Worm (Caenorhabditis elegans) whole organism, late embryonic: Measurements from ENCODE around the gene F49C12.4.
"Not testable (repeated sequence)": the region's sequence is repeated elsewhere in the genome, so short reads cannot be mapped to it uniquely, and the experiment has no call there.

Experiments used
- K09A11.1 ChIP-seq: sonication (generic microtip); optimal IDR thresholded peaks from 2 replicates; lab custom pipeline; 2017; ENCODE audit warnings: antibody characterized with exemption, mild to moderate bottlenecking, missing genetic modification characterization, missing compliant biosample characterization; ENCODE audit not compliant: insufficient read depth
- Y22D7AL.16 ChIP-seq: sonication (generic microtip); optimal IDR thresholded peaks from 2 replicates; lab custom pipeline; 2016; ENCODE audit warnings: missing genetic modification characterization, missing compliant biosample characterization
- ahr-1 ChIP-seq: sonication (generic microtip); optimal IDR thresholded peaks from 2 replicates; lab custom pipeline; 2016; ENCODE audit warnings: missing genetic modification characterization, missing compliant biosample characterization
- ceh-18 ChIP-seq: sonication (generic microtip); optimal IDR thresholded peaks from 2 replicates; lab custom pipeline; 2016; ENCODE audit warnings: missing genetic modification characterization, missing compliant biosample characterization
- ceh-24 ChIP-seq: sonication (generic microtip); optimal IDR thresholded peaks from 2 replicates; lab custom pipeline; 2016; ENCODE audit warnings: mild to moderate bottlenecking, missing genetic modification characterization, missing compliant biosample characterization
- ceh-31 ChIP-seq: sonication (generic microtip); optimal IDR thresholded peaks from 2 replicates; lab custom pipeline; 2016; ENCODE audit warnings: missing genetic modification characterization, missing compliant biosample characterization
- ceh-34 ChIP-seq: sonication (generic microtip); optimal IDR thresholded peaks from 2 replicates; lab custom pipeline; 2016; ENCODE audit warnings: mild to moderate bottlenecking, missing genetic modification characterization, missing compliant biosample characterization
- ceh-45 ChIP-seq: fragments of 200-800 bp; sonication (Bioruptor generic); IDR thresholded peaks from 2 replicates; pipeline ENCODE4 v1.3.6; 2022; ENCODE audit warnings: missing genetic modification reagents, missing genetic modification characterization, missing compliant biosample characterization
- ceh-6 ChIP-seq: fragments of 200-800 bp; sonication (Bioruptor generic); optimal IDR thresholded peaks from 2 replicates; lab custom pipeline; 2018; ENCODE audit warnings: mild to moderate bottlenecking, missing genetic modification characterization, missing compliant biosample characterization
- ceh-9 ChIP-seq: sonication (generic microtip); optimal IDR thresholded peaks from 2 replicates; lab custom pipeline; 2016; ENCODE audit warnings: mild to moderate bottlenecking, missing genetic modification characterization, inconsistent platforms, missing compliant biosample characterization
- che-1 ChIP-seq: sonication (generic microtip); optimal IDR thresholded peaks from 2 replicates; lab custom pipeline; 2016; ENCODE audit warnings: mild to moderate bottlenecking, missing genetic modification characterization, missing compliant biosample characterization
- elt-2 ChIP-seq: sonication (generic microtip); optimal IDR thresholded peaks from 2 replicates; lab custom pipeline; 2016; ENCODE audit warnings: missing genetic modification reagents, missing genetic modification characterization, missing compliant biosample characterization
- elt-4 ChIP-seq: sonication (generic microtip); optimal IDR thresholded peaks from 2 replicates; lab custom pipeline; 2016; ENCODE audit warnings: missing genetic modification characterization, missing compliant biosample characterization
- ets-4 ChIP-seq: sonication (generic microtip); optimal IDR thresholded peaks from 2 replicates; lab custom pipeline; 2016; ENCODE audit warnings: missing genetic modification characterization, missing compliant biosample characterization
- eyg-1 ChIP-seq: sonication (generic microtip); optimal IDR thresholded peaks from 2 replicates; lab custom pipeline; 2016; ENCODE audit warnings: missing genotype, missing genetic modification characterization, missing compliant biosample characterization
- fax-1 ChIP-seq: sonication (generic microtip); optimal IDR thresholded peaks from 2 replicates; lab custom pipeline; 2016; ENCODE audit warnings: missing genotype, missing genetic modification characterization, missing compliant biosample characterization
- hlh-13 ChIP-seq: fragments of 200-800 bp; sonication (Bioruptor generic); optimal IDR thresholded peaks from 2 replicates; lab custom pipeline; 2018; ENCODE audit warnings: mild to moderate bottlenecking, missing genetic modification characterization, missing compliant biosample characterization
- hlh-15 ChIP-seq: sonication (generic microtip); optimal IDR thresholded peaks from 2 replicates; lab custom pipeline; 2016; ENCODE audit warnings: missing genetic modification characterization, missing compliant biosample characterization
- hlh-8 ChIP-seq: sonication (generic microtip); optimal IDR thresholded peaks from 2 replicates; lab custom pipeline; 2016; ENCODE audit warnings: missing genotype, missing genetic modification characterization, missing compliant biosample characterization
- lim-6 ChIP-seq: sonication (generic microtip); optimal IDR thresholded peaks from 2 replicates; lab custom pipeline; 2016; ENCODE audit warnings: missing genetic modification characterization, missing compliant biosample characterization
- madf-2 ChIP-seq: sonication (generic microtip); optimal IDR thresholded peaks from 2 replicates; lab custom pipeline; 2017; ENCODE audit warnings: missing genetic modification characterization, missing compliant biosample characterization
- mec-3 ChIP-seq: sonication (generic microtip); optimal IDR thresholded peaks from 2 replicates; lab custom pipeline; 2016; ENCODE audit warnings: borderline replicate concordance, missing genetic modification characterization, missing compliant biosample characterization
- nfya-1 ChIP-seq: sonication (generic microtip); optimal IDR thresholded peaks from 2 replicates; lab custom pipeline; 2017; ENCODE audit warnings: missing genetic modification characterization, mild to moderate bottlenecking, missing compliant biosample characterization, antibody characterized with exemption, moderate library complexity
- nhr-232 ChIP-seq: sonication (generic microtip); optimal IDR thresholded peaks from 2 replicates; lab custom pipeline; 2016; ENCODE audit warnings: missing genetic modification characterization, missing compliant biosample characterization
- pat-9 ChIP-seq: fragments of 200-800 bp; sonication (Bioruptor generic); optimal IDR thresholded peaks from 2 replicates; lab custom pipeline; 2018; ENCODE audit warnings: mild to moderate bottlenecking, missing genetic modification characterization, moderate library complexity, missing compliant biosample characterization
- pqm-1 ChIP-seq: sonication (generic microtip); optimal IDR thresholded peaks from 2 replicates; lab custom pipeline; 2016; ENCODE audit warnings: missing genetic modification characterization, missing compliant biosample characterization
- pros-1 ChIP-seq: fragments of 150-350 bp; optimal IDR thresholded peaks from 2 replicates; lab custom pipeline; 2014; ENCODE audit warnings: missing biosample characterization, missing genetic modification reagents, missing genetic modification characterization
- sox-4 ChIP-seq: sonication (generic microtip); optimal IDR thresholded peaks from 2 replicates; lab custom pipeline; 2017; ENCODE audit warnings: mild to moderate bottlenecking, missing genetic modification characterization, inconsistent platforms, missing compliant biosample characterization
- syd-9 ChIP-seq: sonication (generic microtip); optimal IDR thresholded peaks from 2 replicates; lab custom pipeline; 2016; ENCODE audit warnings: mild to moderate bottlenecking, missing genetic modification characterization, moderate library complexity, missing compliant biosample characterization
- tbx-2 ChIP-seq: sonication (generic microtip); optimal IDR thresholded peaks from 2 replicates; lab custom pipeline; 2016; ENCODE audit warnings: missing genetic modification characterization, missing compliant biosample characterization
- tbx-7 ChIP-seq: sonication (generic microtip); optimal IDR thresholded peaks from 2 replicates; lab custom pipeline; 2016; ENCODE audit warnings: missing genotype, missing genetic modification characterization, missing compliant biosample characterization
- unc-55 ChIP-seq: sonication (generic microtip); optimal IDR thresholded peaks from 2 replicates; lab custom pipeline; 2017; ENCODE audit warnings: missing biosample characterization, missing genetic modification reagents, missing genetic modification characterization
- unc-86 ChIP-seq: sonication (generic microtip); optimal IDR thresholded peaks from 2 replicates; lab custom pipeline; 2016; ENCODE audit warnings: missing genetic modification characterization, missing compliant biosample characterization

The F49C12.4 gene

DNA sequence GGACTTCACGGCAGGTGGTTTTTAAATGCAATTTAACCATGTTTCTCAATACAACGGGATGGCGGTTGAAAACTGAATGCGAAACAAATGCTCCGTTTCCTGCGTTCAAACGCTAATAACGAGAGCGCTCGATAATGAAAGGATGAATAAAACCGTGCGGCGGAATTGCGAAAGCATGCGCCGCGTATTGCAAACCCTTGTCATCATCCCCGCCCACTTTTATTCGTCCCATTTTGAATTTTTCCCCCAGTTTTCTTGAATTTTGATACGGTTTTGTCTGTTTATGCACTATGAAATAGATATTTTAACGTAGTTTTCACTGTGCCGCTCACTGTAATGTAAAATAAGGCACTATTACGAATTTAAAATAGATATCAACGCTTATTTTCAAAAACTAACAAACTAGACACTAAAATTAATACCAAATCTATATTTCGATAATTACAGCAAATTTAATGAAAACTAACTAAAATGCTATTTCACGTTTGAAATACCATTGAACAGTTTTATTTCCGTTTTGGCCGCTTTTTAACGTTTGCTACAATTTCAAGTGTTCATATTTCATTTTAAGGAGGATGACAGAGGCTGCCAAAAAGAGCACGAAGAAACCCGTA lies 12.3 kb upstream of the F49C12.4 start, which contains the start of the genes F49C12.9 and rpn-7 (continued):
- TF ChIP-seq ceh-24: no peak
- no peak for TF ChIP-seq ets-4 (tag; lab: Kevin White, UChicago)
- no peak for TF ChIP-seq hlh-8
- peak; percentile 28 for TF ChIP-seq eyg-1 (tag; lab: Kevin White, UChicago)
- TF ChIP-seq ceh-34 (tag; lab: Kevin White, UChicago): peak; percentile 68
- peak; percentile 43 for TF ChIP-seq che-1 (tag; lab: Kevin White, UChicago)
- peak; percentile 64 for TF ChIP-seq nfya-1
- no peak for TF ChIP-seq ceh-9

DNA sequence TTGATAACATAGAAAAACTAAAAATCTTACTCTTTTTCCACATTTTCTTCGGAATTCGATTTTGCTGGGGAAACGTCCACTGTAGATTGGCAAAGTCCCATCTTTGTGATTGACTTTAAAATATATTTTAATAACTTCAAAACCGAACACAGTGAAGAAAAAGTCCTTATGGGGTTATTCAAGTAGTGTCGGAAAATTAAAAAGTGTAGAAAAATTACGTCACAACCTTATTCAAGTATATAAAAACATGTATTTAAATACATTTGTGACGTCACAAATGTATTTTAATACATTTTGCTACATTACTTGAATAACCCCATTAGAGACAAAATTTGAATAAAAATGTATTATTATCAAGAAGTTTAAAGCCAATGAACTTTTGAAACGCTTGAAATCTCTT lies 8.9 kb upstream of the F49C12.4 start, which contains the start of gene F49C12.7:
F49C12.7 (minus strand) TSS at position 101 of the 400 bp plus-strand sequence.
- TF ChIP-seq Y22D7AL.16 (tag; lab: Kevin White, UChicago); ahr-1; K09A11.1 (tag; lab: Kevin White, UChicago): not testable (repeated sequence)
- TF ChIP-seq, all 69 proteins: peak for 0; not testable (repeated sequence) for 69

DNA sequence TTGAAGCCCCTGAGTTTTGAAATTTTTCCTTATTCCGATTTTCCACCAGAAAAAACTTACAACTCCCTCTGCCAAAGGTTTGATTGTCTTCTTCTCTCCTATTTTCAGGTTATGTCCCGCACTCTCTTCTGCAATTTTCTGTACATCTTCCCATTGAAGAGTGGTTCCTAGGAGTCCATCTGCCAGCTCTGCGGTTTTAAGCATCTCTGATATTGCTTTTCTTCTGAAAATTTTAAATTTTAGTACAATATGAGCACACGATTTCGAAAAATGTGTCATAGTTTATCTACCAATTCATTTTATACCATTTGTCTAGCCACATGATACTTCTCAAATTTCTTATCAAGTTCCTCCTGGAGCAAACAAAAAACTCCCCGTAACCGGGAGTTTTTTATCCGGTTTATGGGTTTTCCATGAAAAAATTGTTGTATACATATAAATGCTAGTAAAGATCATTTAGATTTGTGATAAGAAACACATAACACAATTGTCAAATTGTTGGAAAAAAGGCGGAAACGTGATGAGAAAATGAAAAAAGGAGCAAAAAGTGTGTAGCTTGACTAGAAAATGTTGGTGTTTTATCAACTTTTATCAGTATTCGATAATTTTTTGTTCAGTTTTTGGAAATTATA lies 7.2 kb upstream of the F49C12.4 start:
- TF ChIP-seq tbx-7 (no peak), unc-86 (tag; lab: Kevin White, UChicago) (no peak), ceh-31 (no peak), ceh-6 (GFP tag; lab: Kevin White, UChicago) (no peak), lim-6 (tag; lab: Kevin White, UChicago) (no peak), hlh-15 (tag; lab: Kevin White, UChicago) (no peak), tbx-2 (tag; lab: Kevin White, UChicago) (no peak), elt-2 (tag; lab: Kevin White, UChicago) (no peak), unc-55 (GFP tag; lab: Kevin White, UChicago) (no peak), fax-1 (tag; lab: Kevin White, UChicago) (no peak), pqm-1 (tag; lab: Kevin White, UChicago) (no peak), ceh-18 (no peak), Y22D7AL.16 (tag; lab: Kevin White, UChicago) (no peak), hlh-13 (GFP tag; lab: Kevin White, UChicago) (no peak), madf-2 (tag; lab: Kevin White, UChicago) (no peak), che-1 (tag; lab: Kevin White, UChicago) (no peak), nhr-232 (tag; lab: Kevin White, UChicago) (no peak), elt-4 (tag; lab: Kevin White, UChicago) (no peak), ceh-45 (no peak)

DNA sequence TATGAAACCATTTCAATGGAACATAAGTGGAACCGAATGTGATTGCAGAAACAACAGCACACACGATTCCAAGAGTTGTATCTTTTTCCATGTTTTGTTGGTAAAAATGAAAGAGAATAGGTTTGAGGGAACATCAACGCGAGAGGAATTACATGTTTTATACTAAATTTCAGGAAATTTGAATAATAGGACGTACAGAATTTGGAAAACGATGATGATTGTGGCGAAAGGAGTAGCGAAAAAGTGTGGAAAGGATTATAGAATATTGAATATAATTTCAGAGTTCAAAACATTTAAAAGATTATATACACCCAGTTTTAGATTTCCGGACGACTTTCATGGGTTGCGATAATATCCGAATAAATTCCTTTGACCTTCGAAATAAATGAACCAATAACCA lies 5.1 kb upstream of the F49C12.4 start, which contains the start of gene F49C12.6:
F49C12.6 (minus strand) TSS at position 101 of the 400 bp plus-strand sequence.
- TF ChIP-seq pros-1 (no peak), ahr-1 (no peak), mec-3 (tag; lab: Kevin White, UChicago) (no peak), elt-4 (tag; lab: Kevin White, UChicago) (no peak), hlh-15 (tag; lab: Kevin White, UChicago) (no peak), pat-9 (no peak), sox-4 (tag; lab: Kevin White, UChicago) (no peak), syd-9 (tag; lab: Kevin White, UChicago) (no peak), Y22D7AL.16 (tag; lab: Kevin White, UChicago) (no peak)

DNA sequence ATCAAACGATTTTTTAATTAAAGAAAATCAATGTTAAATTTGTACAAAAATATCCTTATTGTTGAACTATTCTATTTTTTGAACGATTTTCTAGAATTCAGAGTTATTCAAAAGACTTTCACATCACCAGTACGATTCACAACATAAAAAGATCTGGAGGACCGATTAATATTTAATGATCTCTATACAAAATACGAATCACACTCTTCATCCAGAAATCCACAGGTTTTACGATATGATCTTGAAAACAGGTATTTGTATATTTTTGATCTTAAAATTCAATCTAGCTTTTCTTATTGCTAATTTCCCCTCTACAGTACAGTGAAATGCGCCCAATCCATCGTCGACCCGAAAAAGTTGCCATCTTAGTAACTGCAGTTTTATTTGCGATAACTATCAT lies 723 bp upstream of the F49C12.4 start, which contains the start of gene F49C12.5:
F49C12.5 (plus strand) TSS at position 301 of the 400 bp plus-strand sequence.
- TF ChIP-seq pros-1: no peak
